Worm (Caenorhabditis elegans) whole organism, late embryonic: ENCODE results near the gene W08E12.6.

Experiments
- hlh-6 ChIP-seq: sonication (generic microtip); optimal IDR thresholded peaks from 2 replicates; lab custom pipeline; 2016; ENCODE audit warnings: missing genotype, missing genetic modification characterization, missing compliant biosample characterization
- nfya-1 ChIP-seq: sonication (generic microtip); optimal IDR thresholded peaks from 2 replicates; lab custom pipeline; 2017; ENCODE audit warnings: missing genetic modification characterization, mild to moderate bottlenecking, missing compliant biosample characterization, antibody characterized with exemption, moderate library complexity
- pha-4 ChIP-seq: fragments of 150-350 bp; optimal IDR thresholded peaks from 2 replicates; lab custom pipeline; 2018; ENCODE audit warnings: missing biosample characterization, missing genetic modification reagents, missing genetic modification characterization

ce11 chrIV:3345484-3345883, 47.1 kb downstream of the W08E12.6 start:
- TF ChIP-seq nfya-1 (no peak), hlh-6 (no peak), pha-4 (tag; lab: Kevin White, UChicago) (no peak)
